Fruit fly (Drosophila melanogaster): ENCODE results near the gene Spag1.

Gene Spag1

DNA sequence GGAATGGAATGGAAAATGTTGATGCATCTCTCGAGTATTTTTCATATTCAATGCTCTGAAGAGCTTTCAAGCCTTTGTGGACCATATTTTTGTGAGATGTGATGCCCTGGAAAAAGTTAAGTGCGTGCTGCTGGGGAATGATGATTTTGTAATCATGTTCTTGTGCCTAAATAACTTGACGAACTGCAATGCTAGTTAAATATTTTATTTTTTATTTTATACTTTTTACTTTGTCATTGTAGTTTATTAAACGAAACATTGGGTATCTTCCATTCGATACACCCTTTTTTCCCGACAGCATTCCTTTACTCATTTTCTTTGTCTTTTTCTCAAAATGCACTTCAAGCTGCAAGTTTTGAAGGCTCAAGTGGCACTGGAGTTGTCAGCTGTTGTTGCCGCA lies 47.6 kb upstream of the Spag1 start (continued):
- TF ChIP-seq exex (tag; optimal IDR thresholded peaks at IDR 0.05) (no peak), zen (tag; optimal IDR thresholded peaks at IDR 0.05) (no peak), ken (GFP tag; IDR thresholded peaks at IDR 0.05) (peak; percentile 51; the same call in 1 of the 3 replicates), lov (optimal IDR thresholded peaks at IDR 0.05) (no peak), lov (GFP tag; IDR thresholded peaks at IDR 0.05) (peak; percentile 67; the same call in 1 of the 3 replicates), grau (tag; optimal IDR thresholded peaks at IDR 0.05) (peak; percentile 23), CG12744 (GFP tag; optimal IDR thresholded peaks at IDR 0.05) (no peak), maf-S (GFP tag; optimal IDR thresholded peaks at IDR 0.05) (no peak), yki (optimal IDR thresholded peaks at IDR 0.05) (no peak), pita (GFP tag; optimal IDR thresholded peaks at IDR 0.05) (no peak), CG16813 (GFP tag; IDR thresholded peaks at IDR 0.05; ENCODE audit: partially characterized antibody) (no peak), CG42726 (GFP tag; IDR thresholded peaks at IDR 0.05; ENCODE audit: partially characterized antibody) (no peak), Tbp (GFP tag; optimal IDR thresholded peaks at IDR 0.05) (no peak), Ada2b (GFP tag; IDR thresholded peaks at IDR 0.05) (peak; percentile 25; the same call in 1 of the 2 replicates), Trl (optimal IDR thresholded peaks at IDR 0.05) (no peak), Trl (GFP tag; optimal IDR thresholded peaks at IDR 0.05) (no peak), CG14710 (tag; optimal IDR thresholded peaks at IDR 0.05) (peak; percentile 28), pros (GFP tag; optimal IDR thresholded peaks at IDR 0.05) (no peak), Nf-YA (GFP tag; IDR thresholded peaks at IDR 0.05) (peak; percentile 43; the same call in 1 of the 2 replicates), ems (GFP tag; optimal IDR thresholded peaks at IDR 0.05) (no peak), CG13624 (GFP tag; optimal IDR thresholded peaks at IDR 0.05) (no peak), CG16815 (GFP tag; optimal IDR thresholded peaks at IDR 0.05) (no peak), zfh2 (GFP tag; optimal IDR thresholded peaks at IDR 0.05) (no peak), Ravus (GFP tag; IDR thresholded peaks at IDR 0.05) (no peak), CrebB (tag; optimal IDR thresholded peaks at IDR 0.05) (no peak), gfzf (GFP tag; optimal IDR thresholded peaks at IDR 0.05) (no peak), CG31441 (GFP tag; IDR thresholded peaks at IDR 0.05) (peak; percentile 44; the same call in 1 of the 2 replicates), CG13894 (tag; optimal IDR thresholded peaks at IDR 0.05) (no peak), sob (GFP tag; IDR thresholded peaks at IDR 0.05) (peak; percentile 30; the same call in 1 of the 2 replicates), CG8281 (tag; optimal IDR thresholded peaks at IDR 0.05) (no peak), salm (tag; optimal IDR thresholded peaks at IDR 0.05) (no peak), sens (GFP tag) (peak; percentile 79), CG7928 (GFP tag; optimal IDR thresholded peaks at IDR 0.05) (no peak), CG12942 (GFP tag; optimal IDR thresholded peaks at IDR 0.05) (no peak), CG10366 (GFP tag; IDR thresholded peaks at IDR 0.05) (peak; percentile 51; the same call in 1 of the 2 replicates), Dfd (GFP tag; optimal IDR thresholded peaks at IDR 0.05) (no peak), CG31224 (GFP tag; IDR thresholded peaks at IDR 0.05) (no peak), Ets65A (GFP tag) (peak; percentile 47), Hr51 (GFP tag; optimal IDR thresholded peaks at IDR 0.05) (peak in 1 of 2 experiments; percentile 42), dysf (GFP tag; IDR thresholded peaks at IDR 0.05) (peak; percentile 56; the same call in 1 of the 3 replicates), al (GFP tag; IDR thresholded peaks at IDR 0.05) (no peak), CG4730 (GFP tag; IDR thresholded peaks at IDR 0.05) (no peak), Blimp-1 (GFP tag; optimal IDR thresholded peaks at IDR 0.05) (peak; percentile 61), Oli (tag; optimal IDR thresholded peaks at IDR 0.05) (peak; percentile 53), fru (optimal IDR thresholded peaks at IDR 0.05) (no peak), Gug (GFP tag; IDR thresholded peaks at IDR 0.05) (peak; percentile 36; the same call in 2 of the 4 replicates), Dek (tag; optimal IDR thresholded peaks at IDR 0.05) (no peak), MBD-R2 (GFP tag; IDR thresholded peaks at IDR 0.05) (no peak), Spps (tag; optimal IDR thresholded peaks at IDR 0.05) (peak; percentile 19), CG6175 (GFP tag; IDR thresholded peaks at IDR 0.05) (no peak), CG30403 (GFP tag; optimal IDR thresholded peaks at IDR 0.05) (peak; percentile 32), onecut (GFP tag; IDR thresholded peaks at IDR 0.05) (no peak), Doc3 (GFP tag; IDR thresholded peaks at IDR 0.05; ENCODE audit: partially characterized antibody) (no peak)
